Fruit fly (Drosophila melanogaster): ENCODE measurements around the gene CG31115.

DNA sequence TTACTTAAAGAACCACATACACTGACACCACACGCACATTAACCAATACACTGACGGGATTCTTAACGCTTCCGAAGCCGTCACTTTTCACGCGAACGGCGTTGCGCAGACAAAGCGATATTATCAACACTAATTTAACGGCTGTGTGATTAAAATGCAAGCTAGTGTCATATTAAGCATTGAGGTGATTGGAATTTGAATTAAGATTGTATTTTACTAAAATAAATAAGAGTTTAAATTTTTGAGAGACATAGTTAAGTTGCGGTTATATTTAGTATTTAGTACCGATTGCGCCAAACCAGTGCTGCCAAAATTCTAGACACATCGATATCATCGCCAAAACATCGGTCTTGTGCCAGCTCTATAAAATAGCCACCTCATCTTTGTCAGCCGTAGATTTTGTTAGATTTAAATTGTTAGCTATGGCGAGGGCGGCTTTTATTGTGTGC lies 2.3 kb downstream of the CG31115 start, which contains the start of the genes Ythdf and bai:
- no peak for TF ChIP-seq crol (GFP tag; IDR thresholded peaks at IDR 0.05)
- TF ChIP-seq lola (GFP tag; optimal IDR thresholded peaks at IDR 0.05), result peak in 1 of 3 experiments; percentile 27
- no peak for TF ChIP-seq dati (GFP tag; IDR thresholded peaks at IDR 0.05)
- no peak for TF ChIP-seq Taf1 (GFP tag; IDR thresholded peaks at IDR 0.05)
- TF ChIP-seq TFAM (GFP tag; optimal IDR thresholded peaks at IDR 0.05), result no peak
- no peak for TF ChIP-seq Sox102F (GFP tag; optimal IDR thresholded peaks at IDR 0.05)
- TF ChIP-seq gsb-n (tag; optimal IDR thresholded peaks at IDR 0.05), result no peak
- peak; percentile 40 for TF ChIP-seq CG8478 (optimal IDR thresholded peaks at IDR 0.05)
- no peak for TF ChIP-seq klu (GFP tag; IDR thresholded peaks at IDR 0.05)
- no peak for TF ChIP-seq CG3163 (GFP tag; optimal IDR thresholded peaks at IDR 0.05)
- no peak for TF ChIP-seq pros (GFP tag; optimal IDR thresholded peaks at IDR 0.05)
- no peak for TF ChIP-seq Atf3 (GFP tag; optimal IDR thresholded peaks at IDR 0.05)
- TF ChIP-seq Xrp1 (GFP tag; IDR thresholded peaks at IDR 0.05), result no peak
